Worm (Caenorhabditis elegans) whole organism, late embryonic: Measurements from ENCODE around the gene R09E10.8.
A peak's percentile ranks its signal among the peaks of the same experiment; 100 is the strongest.

Source experiments
- C08G9.2 ChIP-seq: sonication (generic microtip); optimal IDR thresholded peaks from 2 replicates; lab custom pipeline; 2016; ENCODE audit warnings: mild to moderate bottlenecking, missing genetic modification characterization, moderate library complexity, missing compliant biosample characterization
- F13H6.1 ChIP-seq: sonication (generic microtip); optimal IDR thresholded peaks from 2 replicates; lab custom pipeline; 2016; ENCODE audit warnings: missing genetic modification characterization, missing compliant biosample characterization
- K09A11.1 ChIP-seq: sonication (generic microtip); optimal IDR thresholded peaks from 2 replicates; lab custom pipeline; 2017; ENCODE audit warnings: antibody characterized with exemption, mild to moderate bottlenecking, missing genetic modification characterization, missing compliant biosample characterization; ENCODE audit not compliant: insufficient read depth
- T23F11.4 ChIP-seq: fragments of 200-800 bp; sonication (Bioruptor generic); optimal IDR thresholded peaks from 2 replicates; lab custom pipeline; 2018; ENCODE audit warnings: mild to moderate bottlenecking, missing genetic modification characterization, missing compliant biosample characterization
- ama-1 ChIP-seq: fragments of 150-350 bp; optimal IDR thresholded peaks from 2 replicates; lab custom pipeline; 2014
- ceh-14 ChIP-seq: sonication (generic microtip); optimal IDR thresholded peaks from 2 replicates; lab custom pipeline; 2016; ENCODE audit warnings: missing genotype, missing genetic modification characterization, missing compliant biosample characterization
- ceh-18 ChIP-seq: sonication (generic microtip); optimal IDR thresholded peaks from 2 replicates; lab custom pipeline; 2016; ENCODE audit warnings: missing genetic modification characterization, missing compliant biosample characterization
- ceh-2 ChIP-seq: sonication (generic microtip); optimal IDR thresholded peaks from 2 replicates; lab custom pipeline; 2016; ENCODE audit warnings: missing genotype, missing genetic modification characterization, missing compliant biosample characterization
- ceh-31 ChIP-seq: sonication (generic microtip); optimal IDR thresholded peaks from 2 replicates; lab custom pipeline; 2016; ENCODE audit warnings: missing genetic modification characterization, missing compliant biosample characterization
- ceh-48 ChIP-seq: sonication (generic microtip); optimal IDR thresholded peaks from 2 replicates; lab custom pipeline; 2016; ENCODE audit warnings: missing genetic modification characterization, inconsistent platforms, missing compliant biosample characterization
- che-1 ChIP-seq: sonication (generic microtip); optimal IDR thresholded peaks from 2 replicates; lab custom pipeline; 2016; ENCODE audit warnings: mild to moderate bottlenecking, missing genetic modification characterization, missing compliant biosample characterization
- dve-1 ChIP-seq: sonication (generic microtip); optimal IDR thresholded peaks from 2 replicates; lab custom pipeline; 2017; ENCODE audit warnings: antibody characterized with exemption, mild to moderate bottlenecking, missing genetic modification characterization, missing compliant biosample characterization
- elt-2 ChIP-seq: sonication (generic microtip); optimal IDR thresholded peaks from 2 replicates; lab custom pipeline; 2016; ENCODE audit warnings: missing genetic modification reagents, missing genetic modification characterization, missing compliant biosample characterization
- elt-4 ChIP-seq: sonication (generic microtip); optimal IDR thresholded peaks from 2 replicates; lab custom pipeline; 2016; ENCODE audit warnings: missing genetic modification characterization, missing compliant biosample characterization
- fax-1 ChIP-seq: sonication (generic microtip); optimal IDR thresholded peaks from 2 replicates; lab custom pipeline; 2016; ENCODE audit warnings: missing genotype, missing genetic modification characterization, missing compliant biosample characterization
- fkh-10 ChIP-seq: fragments of 150-350 bp; optimal IDR thresholded peaks from 2 replicates; lab custom pipeline; 2014; ENCODE audit warnings: missing biosample characterization, missing genetic modification reagents, missing genetic modification characterization
- fkh-6 ChIP-seq: sonication (generic microtip); optimal IDR thresholded peaks from 2 replicates; lab custom pipeline; 2016; ENCODE audit warnings: missing genetic modification characterization, missing compliant biosample characterization
- hlh-13 ChIP-seq: fragments of 200-800 bp; sonication (Bioruptor generic); optimal IDR thresholded peaks from 2 replicates; lab custom pipeline; 2018; ENCODE audit warnings: mild to moderate bottlenecking, missing genetic modification characterization, missing compliant biosample characterization
- hlh-15 ChIP-seq: sonication (generic microtip); optimal IDR thresholded peaks from 2 replicates; lab custom pipeline; 2016; ENCODE audit warnings: missing genetic modification characterization, missing compliant biosample characterization
- hlh-6 ChIP-seq: sonication (generic microtip); optimal IDR thresholded peaks from 2 replicates; lab custom pipeline; 2016; ENCODE audit warnings: missing genotype, missing genetic modification characterization, missing compliant biosample characterization
- lim-6 ChIP-seq: sonication (generic microtip); optimal IDR thresholded peaks from 2 replicates; lab custom pipeline; 2016; ENCODE audit warnings: missing genetic modification characterization, missing compliant biosample characterization
- madf-2 ChIP-seq: sonication (generic microtip); optimal IDR thresholded peaks from 2 replicates; lab custom pipeline; 2017; ENCODE audit warnings: missing genetic modification characterization, missing compliant biosample characterization
- mec-3 ChIP-seq: sonication (generic microtip); optimal IDR thresholded peaks from 2 replicates; lab custom pipeline; 2016; ENCODE audit warnings: borderline replicate concordance, missing genetic modification characterization, missing compliant biosample characterization
- nfya-1 ChIP-seq: sonication (generic microtip); optimal IDR thresholded peaks from 2 replicates; lab custom pipeline; 2017; ENCODE audit warnings: missing genetic modification characterization, mild to moderate bottlenecking, missing compliant biosample characterization, antibody characterized with exemption, moderate library complexity
- nhr-11 ChIP-seq: fragments of 150-350 bp; optimal IDR thresholded peaks from 2 replicates; lab custom pipeline; 2014; ENCODE audit warnings: missing biosample characterization, missing genetic modification characterization
- nhr-232 ChIP-seq: sonication (generic microtip); optimal IDR thresholded peaks from 2 replicates; lab custom pipeline; 2016; ENCODE audit warnings: missing genetic modification characterization, missing compliant biosample characterization
- npax-4 ChIP-seq: sonication (generic microtip); optimal IDR thresholded peaks from 2 replicates; lab custom pipeline; 2016; ENCODE audit warnings: missing genetic modification characterization, missing compliant biosample characterization
- pat-9 ChIP-seq: fragments of 200-800 bp; sonication (Bioruptor generic); optimal IDR thresholded peaks from 2 replicates; lab custom pipeline; 2018; ENCODE audit warnings: mild to moderate bottlenecking, missing genetic modification characterization, moderate library complexity, missing compliant biosample characterization
- pax-1 ChIP-seq: fragments of 150-350 bp; optimal IDR thresholded peaks from 2 replicates; lab custom pipeline; 2014; ENCODE audit warnings: missing biosample characterization, missing genetic modification characterization
- pros-1 ChIP-seq: fragments of 150-350 bp; optimal IDR thresholded peaks from 2 replicates; lab custom pipeline; 2014; ENCODE audit warnings: missing biosample characterization, missing genetic modification reagents, missing genetic modification characterization
- ref-2 ChIP-seq: sonication (generic microtip); optimal IDR thresholded peaks from 2 replicates; lab custom pipeline; 2016; ENCODE audit warnings: missing genetic modification characterization, missing compliant biosample characterization
- rnt-1 ChIP-seq: sonication (generic microtip); optimal IDR thresholded peaks from 2 replicates; lab custom pipeline; 2016; ENCODE audit warnings: missing genetic modification characterization, missing compliant biosample characterization
- sdc-2 ChIP-seq: sonication (generic microtip); optimal IDR thresholded peaks from 2 replicates; lab custom pipeline; 2016; ENCODE audit warnings: missing genotype, missing genetic modification characterization, missing compliant biosample characterization
- syd-9 ChIP-seq: sonication (generic microtip); optimal IDR thresholded peaks from 2 replicates; lab custom pipeline; 2016; ENCODE audit warnings: mild to moderate bottlenecking, missing genetic modification characterization, moderate library complexity, missing compliant biosample characterization
- tbx-2 ChIP-seq: sonication (generic microtip); optimal IDR thresholded peaks from 2 replicates; lab custom pipeline; 2016; ENCODE audit warnings: missing genetic modification characterization, missing compliant biosample characterization
- tbx-7 ChIP-seq: sonication (generic microtip); optimal IDR thresholded peaks from 2 replicates; lab custom pipeline; 2016; ENCODE audit warnings: missing genotype, missing genetic modification characterization, missing compliant biosample characterization
- unc-3 ChIP-seq, 2 experiments: fragments of 200-800 bp in 1 of 2; sonication (Bioruptor generic) in 1 of 2; sonication (generic microtip) in 1 of 2; conservative IDR thresholded peaks in 1 of 2; optimal IDR thresholded peaks in 1 of 2; 2 replicates each; pipeline versions ENCODE4 v1.3.6 to Lab custom; 2016 to 2022; ENCODE audit warnings: missing compliant biosample characterization in 2 of 2, missing genetic modification characterization in 2 of 2, missing genetic modification reagents in 1 of 2
- unc-42 ChIP-seq: sonication (generic microtip); optimal IDR thresholded peaks from 2 replicates; lab custom pipeline; 2016; ENCODE audit warnings: missing genotype, missing genetic modification characterization, missing compliant biosample characterization
- unc-55 ChIP-seq: sonication (generic microtip); optimal IDR thresholded peaks from 2 replicates; lab custom pipeline; 2017; ENCODE audit warnings: missing biosample characterization, missing genetic modification reagents, missing genetic modification characterization
- unc-86 ChIP-seq: sonication (generic microtip); optimal IDR thresholded peaks from 2 replicates; lab custom pipeline; 2016; ENCODE audit warnings: missing genetic modification characterization, missing compliant biosample characterization
- zip-5 ChIP-seq: sonication (generic microtip); optimal IDR thresholded peaks from 2 replicates; lab custom pipeline; 2016; ENCODE audit warnings: missing genetic modification characterization, missing compliant biosample characterization
- ztf-16 ChIP-seq: sonication (generic microtip); optimal IDR thresholded peaks from 2 replicates; lab custom pipeline; 2017; ENCODE audit warnings: missing genetic modification characterization, missing compliant biosample characterization

The R09E10.8 gene

DNA sequence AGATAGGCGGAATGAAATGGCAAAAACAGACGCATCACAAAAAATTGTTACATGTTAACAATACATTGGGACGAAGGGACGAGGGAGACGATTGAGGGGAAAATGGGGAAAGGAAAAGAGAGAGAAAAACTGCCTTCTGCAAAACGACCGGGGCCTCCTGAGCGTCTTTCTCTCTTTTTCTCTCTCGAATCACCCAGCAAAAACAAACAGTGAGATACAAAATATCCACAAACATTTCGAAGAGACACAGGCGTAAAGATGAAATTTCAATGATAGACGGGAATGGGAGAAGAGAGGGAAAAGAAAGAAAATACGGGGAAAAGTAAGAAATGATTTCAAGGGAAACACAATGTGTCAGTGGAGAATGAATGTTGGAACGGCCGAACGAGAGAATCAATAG, 35.8 kb upstream of the R09E10.8 start (continued):
- TF ChIP-seq fkh-10 (GFP tag; lab: Kevin White, UChicago): no peak
- TF ChIP-seq K09A11.1: no peak
- no peak for TF ChIP-seq zip-5 (tag; lab: Kevin White, UChicago)
- TF ChIP-seq ceh-31 (tag; lab: Kevin White, UChicago): peak; percentile 30
- TF ChIP-seq unc-86 (tag; lab: Kevin White, UChicago): no peak
- peak; percentile 66 for TF ChIP-seq ceh-18 (tag; lab: Kevin White, UChicago)
- TF ChIP-seq npax-4 (tag; lab: Kevin White, UChicago): no peak
- peak; percentile 56 for TF ChIP-seq nfya-1 (tag; lab: Kevin White, UChicago)
- no peak for TF ChIP-seq che-1 (tag; lab: Kevin White, UChicago)
- TF ChIP-seq mec-3 (tag; lab: Kevin White, UChicago): no peak
- TF ChIP-seq dve-1: peak; percentile 0
- TF ChIP-seq lim-6 (tag; lab: Kevin White, UChicago): no peak
- TF ChIP-seq ama-1 (lab: Kevin White, UChicago): no peak
- no peak for TF ChIP-seq sdc-2 (tag; lab: Kevin White, UChicago)
- no peak for TF ChIP-seq tbx-7 (tag; lab: Kevin White, UChicago)
- no peak for TF ChIP-seq rnt-1
- TF ChIP-seq pat-9 (tag; lab: Kevin White, UChicago): no peak
- TF ChIP-seq ztf-16 (tag; lab: Kevin White, UChicago): no peak
- no peak for TF ChIP-seq hlh-6 (tag; lab: Kevin White, UChicago)
- TF ChIP-seq ceh-48 (tag; lab: Kevin White, UChicago): no peak
- no peak for TF ChIP-seq nhr-11 (tag; lab: Kevin White, UChicago)
- TF ChIP-seq elt-2: no peak
- no peak for TF ChIP-seq fkh-6 (tag; lab: Kevin White, UChicago)
- TF ChIP-seq madf-2: no peak

DNA sequence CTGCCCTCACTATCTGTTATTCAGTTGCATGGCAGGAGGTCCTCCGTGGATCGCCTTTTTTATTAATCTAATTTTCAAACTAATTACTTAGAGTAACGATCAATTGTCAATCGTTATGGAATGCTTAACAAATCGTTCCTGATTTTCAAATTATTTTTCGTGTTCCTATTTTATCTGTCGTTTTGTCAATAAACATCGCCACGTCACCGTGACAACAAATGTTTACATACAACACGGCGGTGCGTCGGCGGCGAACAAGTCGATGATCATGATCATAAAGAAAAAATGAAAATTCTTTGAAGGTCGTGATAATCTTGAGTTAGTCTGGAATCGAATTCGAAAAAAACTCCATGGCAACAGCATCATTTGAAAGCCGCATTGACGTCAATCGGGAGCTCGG, 35.3 kb upstream of the R09E10.8 start:
- no peak for TF ChIP-seq rnt-1
- no peak for TF ChIP-seq elt-4 (tag; lab: Kevin White, UChicago)
- no peak for TF ChIP-seq nhr-232 (tag; lab: Kevin White, UChicago)
- no peak for TF ChIP-seq ref-2 (tag; lab: Kevin White, UChicago)
- TF ChIP-seq pax-1 (tag; lab: Kevin White, UChicago): no peak
- TF ChIP-seq madf-2: no peak
- no peak for TF ChIP-seq K09A11.1
- TF ChIP-seq unc-3 (GFP tag; conservative IDR thresholded peaks at IDR 0.05; lab: Robert Waterston, UW): no peak
- TF ChIP-seq unc-3 (tag; optimal IDR thresholded peaks at IDR 0.05; lab: Kevin White, UChicago): no peak
- TF ChIP-seq C08G9.2: no peak
- TF ChIP-seq ceh-2: no peak
- TF ChIP-seq pros-1 (tag; lab: Kevin White, UChicago): no peak
- TF ChIP-seq syd-9 (tag; lab: Kevin White, UChicago): no peak
- no peak for TF ChIP-seq unc-42 (tag; lab: Kevin White, UChicago)
- TF ChIP-seq ama-1 (lab: Kevin White, UChicago): no peak
- no peak for TF ChIP-seq che-1 (tag; lab: Kevin White, UChicago)
- TF ChIP-seq unc-55 (GFP tag; lab: Kevin White, UChicago): no peak
- TF ChIP-seq hlh-15 (tag; lab: Kevin White, UChicago): no peak
- TF ChIP-seq ceh-31 (tag; lab: Kevin White, UChicago): no peak
- TF ChIP-seq ceh-18 (tag; lab: Kevin White, UChicago): no peak
- TF ChIP-seq, all 69 proteins: peak for 0

ce11 chrIV:10344621-10345020, 34.4 kb upstream of the R09E10.8 start:
- no peak for TF ChIP-seq pros-1 (tag; lab: Kevin White, UChicago)
- no peak for TF ChIP-seq T23F11.4 (GFP tag; lab: Kevin White, UChicago)
- TF ChIP-seq ceh-14: peak; percentile 30
- TF ChIP-seq unc-55 (GFP tag; lab: Kevin White, UChicago): peak; percentile 40
- peak; percentile 12 for TF ChIP-seq hlh-6 (tag; lab: Kevin White, UChicago)
- no peak for TF ChIP-seq ama-1 (lab: Kevin White, UChicago)
- peak; percentile 58 for TF ChIP-seq tbx-2 (tag; lab: Kevin White, UChicago)
- peak; percentile 69 for TF ChIP-seq ceh-18 (tag; lab: Kevin White, UChicago)
- TF ChIP-seq nfya-1 (tag; lab: Kevin White, UChicago): peak; percentile 67
- TF ChIP-seq rnt-1: peak; percentile 23
- peak; percentile 43 for TF ChIP-seq F13H6.1 (tag; lab: Kevin White, UChicago)
- TF ChIP-seq fax-1: peak; percentile 51
- no peak for TF ChIP-seq hlh-13 (GFP tag; lab: Kevin White, UChicago)
- no peak for TF ChIP-seq syd-9 (tag; lab: Kevin White, UChicago)
- TF ChIP-seq ceh-31 (tag; lab: Kevin White, UChicago): peak; percentile 75
- TF ChIP-seq unc-42 (tag; lab: Kevin White, UChicago): peak; percentile 40
